Fruit fly (Drosophila melanogaster) whole organism: Measurements from ENCODE around the gene zetaCOP.

Source experiments
- CG8478 ChIP-seq: fragments of >200 bp; optimal IDR thresholded peaks from 2 replicates; lab custom pipeline; 2018; ENCODE audit warnings: inconsistent platforms
- Dll ChIP-seq: fragments of >200 bp; optimal IDR thresholded peaks from 2 replicates; lab custom pipeline; 2017
- EcR ChIP-seq, 2 experiments: fragments of >200 bp; optimal IDR thresholded peaks; 2 replicates each; lab custom pipeline; 2017; ENCODE audit warnings: missing biosample characterization in 2 of 2, missing genetic modification characterization in 2 of 2, missing genetic modification reagents in 2 of 2
- pan ChIP-seq: fragments of >200 bp; optimal IDR thresholded peaks from 2 replicates; lab custom pipeline; 2017
- psq ChIP-seq: fragments of >200 bp; optimal IDR thresholded peaks from 2 replicates; lab custom pipeline; 2017
- usp ChIP-seq: fragments of >200 bp; optimal IDR thresholded peaks from 2 replicates; lab custom pipeline; 2017; ENCODE audit warnings: missing biosample characterization, missing genetic modification characterization, mixed read lengths

The zetaCOP gene

DNA sequence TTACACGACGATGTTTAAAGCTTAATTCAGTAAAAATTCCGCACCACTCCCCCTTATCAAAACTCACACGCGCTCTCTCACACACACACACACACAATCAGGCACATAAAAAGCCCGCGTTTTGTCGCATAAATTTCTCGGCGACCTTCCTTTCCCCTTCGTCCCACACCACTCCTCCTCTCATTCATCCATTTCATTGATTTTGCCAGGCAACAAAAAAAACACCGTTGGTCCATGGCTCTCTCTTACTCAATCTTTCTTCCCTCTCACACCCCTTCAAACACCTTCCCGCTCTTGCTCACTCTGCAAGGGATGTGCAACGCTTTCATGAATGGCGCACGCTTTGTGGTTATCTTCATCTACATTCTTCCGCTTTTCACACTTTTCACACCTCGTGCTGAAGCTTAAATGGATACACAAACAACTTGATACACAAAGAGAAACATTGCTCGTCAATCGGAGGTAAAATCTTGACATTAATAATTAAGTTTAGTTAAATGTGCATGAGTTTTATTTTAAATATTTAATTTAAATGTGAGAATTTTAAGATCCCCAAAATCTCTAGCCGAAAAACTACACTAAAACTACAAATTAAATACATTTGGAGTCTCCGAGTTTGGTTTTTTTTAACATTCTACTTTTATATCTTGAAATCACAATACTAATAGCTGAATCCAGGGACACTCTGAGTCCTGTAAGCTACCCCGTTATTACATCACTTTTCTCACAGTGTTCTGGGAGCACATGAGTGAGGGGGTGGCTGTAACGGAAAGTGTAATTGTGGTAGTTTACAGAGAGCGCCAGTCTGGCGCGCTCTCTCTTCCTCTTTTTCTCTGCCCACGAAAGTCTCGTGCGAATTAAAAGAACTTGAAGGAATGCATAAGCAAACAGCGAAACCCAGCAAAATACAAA, 13.1 kb downstream of the zetaCOP start:
- no peak for TF ChIP-seq CG8478 (lab: Kevin White, UChicago)
- no peak for TF ChIP-seq EcR (GFP tag; optimal IDR thresholded peaks at IDR 0.05; lab: Kevin White, UChicago)
- no peak for TF ChIP-seq Dll (lab: Kevin White, UChicago)
- no peak for TF ChIP-seq usp
- TF ChIP-seq psq (lab: Kevin White, UChicago): no peak
- no peak for TF ChIP-seq pan (lab: Kevin White, UChicago)

DNA sequence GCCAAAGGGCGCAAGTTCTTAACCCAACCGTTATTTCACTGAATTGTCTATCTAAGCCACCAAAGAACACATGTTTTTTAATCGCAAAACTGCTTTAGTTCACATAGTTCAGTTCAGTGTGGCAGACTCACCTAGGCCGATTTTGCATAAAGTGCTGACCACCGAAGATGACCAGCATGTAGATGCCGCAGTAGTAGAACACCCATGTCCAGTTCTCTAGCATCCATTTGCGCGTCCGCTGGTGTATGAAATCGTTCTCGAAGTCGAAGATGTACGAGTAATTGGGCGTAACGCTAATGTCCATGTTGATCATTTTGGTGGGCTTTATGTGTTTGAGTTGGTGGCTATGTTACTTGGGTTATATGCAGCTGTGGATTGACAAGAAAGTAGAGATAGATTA, 14.3 kb downstream of the zetaCOP start:
- no peak for TF ChIP-seq usp
- TF ChIP-seq psq (lab: Kevin White, UChicago): no peak
- TF ChIP-seq EcR (GFP tag; optimal IDR thresholded peaks at IDR 0.05; lab: Kevin White, UChicago): no peak
- TF ChIP-seq pan (lab: Kevin White, UChicago): no peak
- no peak for TF ChIP-seq CG8478 (lab: Kevin White, UChicago)
- no peak for TF ChIP-seq Dll (lab: Kevin White, UChicago)

DNA sequence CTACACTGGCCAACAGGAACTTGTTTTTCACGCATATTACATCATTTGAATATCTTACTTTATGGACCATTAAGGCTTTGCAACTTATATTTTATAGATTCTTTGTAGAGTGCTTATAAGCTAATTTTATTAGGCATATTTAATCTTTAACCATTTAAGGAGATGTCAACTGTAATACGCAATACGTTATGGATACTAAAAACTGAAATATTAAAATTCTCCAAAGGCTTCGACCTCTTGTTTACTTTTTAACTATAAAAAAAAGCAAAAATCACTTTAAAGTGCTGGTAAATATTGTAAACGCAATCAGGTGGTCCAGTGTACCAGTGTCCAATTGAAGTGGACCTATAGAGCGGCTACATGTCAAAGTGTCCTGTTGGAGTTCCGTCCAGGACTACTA, 16.3 kb downstream of the zetaCOP start:
- TF ChIP-seq psq (lab: Kevin White, UChicago) (no peak), CG8478 (lab: Kevin White, UChicago) (no peak), usp (no peak), Dll (lab: Kevin White, UChicago) (no peak), EcR (GFP tag; optimal IDR thresholded peaks at IDR 0.05; lab: Kevin White, UChicago) (no peak)

DNA sequence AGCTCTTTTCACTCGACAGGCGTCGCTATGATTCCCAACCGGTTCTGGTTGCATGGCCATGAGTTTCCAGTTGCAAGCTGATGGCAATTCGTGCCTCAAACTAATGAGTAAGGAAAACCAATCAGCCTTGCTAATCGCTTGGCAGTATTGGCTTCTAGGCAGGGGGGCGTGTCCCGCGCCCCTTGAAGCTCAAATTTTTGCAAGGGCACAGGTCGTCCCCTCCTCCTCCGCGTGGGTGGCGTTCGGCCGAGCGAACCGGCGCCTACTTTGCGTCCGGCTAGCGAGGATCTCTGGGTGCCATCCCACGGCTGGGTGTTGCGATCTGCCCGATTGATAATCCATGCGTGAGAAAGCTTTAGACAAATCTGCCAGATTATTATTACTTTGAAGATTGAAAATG, 19.7 kb downstream of the zetaCOP start:
- no peak for TF ChIP-seq usp
- TF ChIP-seq CG8478 (lab: Kevin White, UChicago): no peak
- no peak for TF ChIP-seq psq (lab: Kevin White, UChicago)
- no peak for TF ChIP-seq Dll (lab: Kevin White, UChicago)
- TF ChIP-seq pan (lab: Kevin White, UChicago): no peak
- no peak for TF ChIP-seq EcR (GFP tag; optimal IDR thresholded peaks at IDR 0.05; lab: Kevin White, UChicago)

DNA sequence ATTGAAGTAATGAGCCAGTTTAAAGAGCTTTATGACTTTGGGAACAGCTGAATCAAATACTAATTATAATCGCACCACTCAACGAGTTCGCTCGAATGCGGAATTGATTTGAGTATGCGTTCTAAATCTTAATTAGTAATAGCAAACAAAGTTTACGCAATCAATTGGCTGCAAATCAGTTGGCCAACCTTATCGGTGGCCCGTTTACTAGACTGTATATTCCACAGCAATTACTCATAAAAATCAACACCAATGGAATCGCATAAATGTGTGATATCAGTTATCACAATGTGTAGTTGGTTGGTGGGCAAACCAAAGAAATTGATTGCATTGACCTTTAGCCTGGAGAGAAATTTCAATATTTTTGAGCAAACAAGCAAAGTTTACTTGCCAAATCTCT, 20.8 kb downstream of the zetaCOP start:
- TF ChIP-seq EcR (GFP tag; optimal IDR thresholded peaks at IDR 0.05; lab: Kevin White, UChicago): no peak
- no peak for TF ChIP-seq pan (lab: Kevin White, UChicago)
- TF ChIP-seq psq (lab: Kevin White, UChicago): no peak
- TF ChIP-seq Dll (lab: Kevin White, UChicago): no peak
- TF ChIP-seq CG8478 (lab: Kevin White, UChicago): no peak
- TF ChIP-seq usp: no peak

DNA sequence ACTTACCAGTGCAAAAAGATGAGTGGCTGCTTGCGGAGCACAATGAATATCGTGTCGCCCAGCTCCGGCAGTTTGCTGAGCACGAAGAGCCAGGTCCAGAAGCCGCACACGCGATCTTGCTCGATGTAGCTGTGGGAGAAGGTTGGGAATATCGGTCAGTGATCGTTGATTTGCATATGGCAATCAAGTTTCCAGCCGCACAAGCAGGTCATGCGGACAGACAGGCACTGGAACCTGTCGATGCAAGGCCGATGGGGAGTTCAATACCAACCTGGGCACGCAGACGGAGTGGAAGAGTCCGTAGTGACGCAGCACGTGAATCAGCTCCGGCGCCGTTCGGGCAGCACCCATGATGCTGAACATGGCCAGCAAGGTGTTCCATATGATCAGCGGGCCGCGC, 22.2 kb downstream of the zetaCOP start:
- TF ChIP-seq Dll (lab: Kevin White, UChicago) (no peak), psq (lab: Kevin White, UChicago) (no peak)

DNA sequence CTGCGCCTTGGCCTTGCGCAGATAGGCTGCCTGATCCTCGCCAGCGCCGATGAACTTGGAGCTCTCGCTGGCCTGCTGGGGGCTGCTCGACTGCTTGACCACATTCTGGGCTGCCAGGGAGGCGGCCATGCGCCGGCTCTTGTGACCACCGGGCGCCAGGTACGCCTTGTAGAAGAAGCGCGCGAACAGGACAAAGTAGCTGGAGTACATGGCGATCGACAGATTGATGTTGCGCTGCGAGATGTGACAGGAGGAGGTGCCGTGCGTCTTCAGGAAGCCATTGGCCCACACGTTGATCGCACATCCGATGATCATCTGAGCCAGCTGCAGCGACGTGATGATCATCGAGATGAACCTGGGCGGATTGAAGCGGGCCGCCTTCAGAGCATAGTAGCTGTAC, 23.3 kb downstream of the zetaCOP start:
- TF ChIP-seq pan (lab: Kevin White, UChicago): no peak
- no peak for TF ChIP-seq EcR (GFP tag; optimal IDR thresholded peaks at IDR 0.05; lab: Kevin White, UChicago)
- no peak for TF ChIP-seq CG8478 (lab: Kevin White, UChicago)
- TF ChIP-seq psq (lab: Kevin White, UChicago): no peak
- no peak for TF ChIP-seq usp
- TF ChIP-seq Dll (lab: Kevin White, UChicago): no peak

DNA sequence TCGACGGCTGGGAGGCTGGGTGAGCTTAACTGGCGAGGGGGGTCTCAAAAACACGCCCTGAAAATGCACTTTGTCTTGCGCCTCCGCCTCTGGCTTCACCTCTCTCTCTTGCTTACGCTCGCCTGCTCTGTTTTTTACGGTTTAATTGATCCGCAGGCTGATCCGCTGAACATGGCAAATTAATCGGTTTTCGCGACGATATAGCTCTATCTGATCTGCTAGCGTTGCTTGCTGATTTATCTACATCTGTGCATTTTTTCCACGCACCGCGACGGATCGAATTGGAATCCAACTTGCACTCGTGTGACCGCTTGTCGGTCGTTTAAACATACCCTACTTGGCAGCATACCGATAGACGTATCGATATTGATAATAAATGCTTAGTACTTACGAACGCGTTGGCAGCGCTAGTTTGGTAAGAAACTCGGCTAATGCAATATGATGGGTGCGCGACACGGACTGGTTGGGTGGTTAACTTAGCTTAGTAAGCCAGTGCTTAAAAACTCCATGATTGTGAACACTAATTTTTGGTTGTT, 25.7 kb downstream of the zetaCOP start, which contains the start of gene Abl:
Gene Abl (minus strand): TSS at position 305 of the 536 bp plus-strand sequence.
- no peak for TF ChIP-seq usp
- TF ChIP-seq CG8478 (lab: Kevin White, UChicago): no peak
- no peak for TF ChIP-seq Dll (lab: Kevin White, UChicago)
- no peak for TF ChIP-seq psq (lab: Kevin White, UChicago)
- no peak for TF ChIP-seq pan (lab: Kevin White, UChicago)
- no peak for TF ChIP-seq EcR (GFP tag; optimal IDR thresholded peaks at IDR 0.05; lab: Kevin White, UChicago)

DNA sequence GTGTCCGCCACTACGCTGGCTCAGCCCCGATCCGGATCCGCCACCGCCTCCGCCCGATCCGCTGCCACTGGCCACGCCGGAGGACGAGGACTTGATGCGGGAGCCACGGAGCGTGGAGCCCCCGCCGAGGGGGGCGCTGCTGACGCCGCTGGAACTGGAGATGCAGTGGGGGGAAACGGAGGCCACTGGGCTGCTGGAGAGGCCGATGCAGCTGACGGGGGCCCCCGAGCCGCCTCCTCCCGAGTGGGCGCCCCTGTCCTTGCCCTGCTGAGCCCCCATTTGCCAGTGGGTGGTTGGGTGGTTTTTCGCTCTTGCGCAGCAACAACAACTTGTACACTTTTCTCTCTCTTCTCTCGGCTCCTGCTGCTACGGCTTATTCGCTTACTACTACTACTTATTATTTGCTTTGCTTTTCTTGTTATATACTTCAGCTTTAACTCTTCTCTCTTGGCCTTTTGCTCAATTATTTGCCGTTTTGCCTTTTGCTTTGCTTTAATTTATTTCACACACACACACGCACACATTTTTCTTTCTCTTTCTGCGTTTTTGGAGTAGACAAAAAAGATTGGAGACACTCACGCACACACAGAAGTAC, 26.4 kb downstream of the zetaCOP start:
- no peak for TF ChIP-seq EcR (GFP tag; optimal IDR thresholded peaks at IDR 0.05; lab: Kevin White, UChicago)
- no peak for TF ChIP-seq CG8478 (lab: Kevin White, UChicago)
- no peak for TF ChIP-seq Dll (lab: Kevin White, UChicago)
- no peak for TF ChIP-seq pan (lab: Kevin White, UChicago)
- no peak for TF ChIP-seq psq (lab: Kevin White, UChicago)
- no peak for TF ChIP-seq usp

DNA sequence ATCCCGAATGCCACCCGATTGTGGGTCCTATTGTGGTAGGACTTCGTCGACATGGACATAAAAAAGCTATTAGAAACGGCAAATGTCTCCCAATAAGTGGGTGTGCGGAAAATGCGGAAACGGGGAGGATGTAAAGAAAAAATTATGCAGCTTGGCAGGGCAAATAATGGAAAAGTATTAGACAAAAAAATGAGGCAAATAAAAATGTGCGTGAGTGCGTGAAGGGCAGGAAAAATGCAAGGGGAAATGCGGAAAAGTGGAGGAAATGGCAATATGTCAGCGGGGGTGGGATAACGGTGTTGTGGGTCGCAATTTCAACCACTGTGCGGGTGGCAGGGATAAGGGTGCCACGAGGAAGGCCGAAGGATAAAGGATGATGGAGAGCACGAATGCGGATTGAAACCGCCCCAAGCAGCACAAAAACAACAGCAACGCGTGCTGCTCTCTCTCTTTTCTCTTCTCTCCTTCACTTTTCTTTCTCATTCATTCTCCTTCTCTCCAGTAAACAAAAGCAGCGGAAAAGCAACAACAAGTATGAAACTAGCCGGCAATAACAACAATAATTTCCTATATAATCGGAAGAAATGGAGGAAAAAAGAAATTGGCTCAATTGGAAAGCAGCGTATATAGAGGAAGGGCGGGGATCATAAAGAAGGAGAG, 27.9 kb downstream of the zetaCOP start:
- TF ChIP-seq EcR (GFP tag; optimal IDR thresholded peaks at IDR 0.05; lab: Kevin White, UChicago): no peak
- no peak for TF ChIP-seq usp
- TF ChIP-seq CG8478 (lab: Kevin White, UChicago): no peak
- no peak for TF ChIP-seq psq (lab: Kevin White, UChicago)
- TF ChIP-seq pan (lab: Kevin White, UChicago): no peak
- TF ChIP-seq Dll (lab: Kevin White, UChicago): no peak

DNA sequence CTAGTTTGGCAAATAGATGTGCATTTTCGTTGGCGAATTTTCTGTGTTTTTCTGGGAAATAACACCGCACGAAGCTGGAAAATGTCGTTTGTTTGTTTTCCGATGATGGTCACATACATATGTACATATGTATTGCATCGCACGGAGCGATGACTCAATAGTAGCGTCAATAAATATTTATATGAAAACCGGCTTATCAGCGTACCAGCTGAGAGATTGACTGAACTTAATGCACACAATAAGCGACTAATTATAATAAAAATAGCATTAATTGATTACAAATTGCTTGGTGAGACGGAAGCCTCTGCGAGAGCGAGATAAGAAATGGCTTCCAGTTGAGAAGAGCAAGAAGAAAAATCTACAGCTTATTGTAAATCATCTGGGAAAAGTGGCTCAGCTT, 28.9 kb downstream of the zetaCOP start:
- no peak for TF ChIP-seq Dll (lab: Kevin White, UChicago)
- TF ChIP-seq CG8478 (lab: Kevin White, UChicago): no peak
- no peak for TF ChIP-seq EcR (GFP tag; optimal IDR thresholded peaks at IDR 0.05; lab: Kevin White, UChicago)
- TF ChIP-seq usp: no peak
- TF ChIP-seq pan (lab: Kevin White, UChicago): no peak
- TF ChIP-seq psq (lab: Kevin White, UChicago): no peak
